Fruit fly (Drosophila melanogaster) whole organism, embryonic: ENCODE results near the gene TwdlE.

Experiments used
- Asciz ChIP-seq: fragments of 200-800 bp; sonication (Bioruptor generic); optimal IDR thresholded peaks from 2 replicates; lab custom pipeline; 2017; ENCODE audit warnings: missing biosample characterization, mild to moderate bottlenecking, missing genetic modification characterization, missing genetic modification reagents
- Blimp-1 ChIP-seq: fragments of 200-800 bp; sonication (Bioruptor generic); optimal IDR thresholded peaks from 3 replicates; lab custom pipeline; 2018; ENCODE audit warnings: missing biosample characterization, missing genetic modification characterization, mild to moderate bottlenecking, moderate library complexity, missing genetic modification reagents
- CG10462 ChIP-seq: fragments of 200-800 bp; sonication (Bioruptor generic); optimal IDR thresholded peaks from 2 replicates; lab custom pipeline; 2016; ENCODE audit warnings: missing biosample characterization, missing genetic modification characterization
- CG10654 ChIP-seq: fragments of 200-800 bp; sonication (Bioruptor generic); optimal IDR thresholded peaks from 2 replicates; lab custom pipeline; 2016; ENCODE audit warnings: missing biosample characterization, missing genetic modification characterization
- CG11504 ChIP-seq: fragments of 200-800 bp; sonication (Bioruptor generic); optimal IDR thresholded peaks from 3 replicates; lab custom pipeline; 2019; ENCODE audit warnings: missing biosample characterization, mild to moderate bottlenecking, missing genetic modification characterization, moderate library complexity
- CG12071 ChIP-seq: fragments of 200-800 bp; sonication (Bioruptor generic); optimal IDR thresholded peaks from 3 replicates; lab custom pipeline; 2018; ENCODE audit warnings: missing biosample characterization, mild to moderate bottlenecking, missing genetic modification characterization
- CG12769 ChIP-seq: fragments of 200-800 bp; sonication (Bioruptor generic); optimal IDR thresholded peaks from 2 replicates; lab custom pipeline; 2019; ENCODE audit warnings: missing biosample characterization, mild to moderate bottlenecking, missing genetic modification characterization, moderate library complexity
- CG13123 ChIP-seq: fragments of 200-800 bp; sonication (Bioruptor generic); optimal IDR thresholded peaks from 2 replicates; lab custom pipeline; 2016; ENCODE audit warnings: missing biosample characterization, missing genetic modification characterization
- CG13894 ChIP-seq: fragments of 200-800 bp; sonication (Bioruptor generic); optimal IDR thresholded peaks from 3 replicates; lab custom pipeline; 2018; ENCODE audit warnings: missing biosample characterization, mild to moderate bottlenecking, missing genetic modification characterization, moderate library complexity
- CG15601 ChIP-seq: fragments of 200-800 bp; sonication (Bioruptor generic); optimal IDR thresholded peaks from 3 replicates; lab custom pipeline; 2019; ENCODE audit warnings: missing biosample characterization, mild to moderate bottlenecking, missing genetic modification characterization, moderate library complexity
- CG17359 ChIP-seq: fragments of 200-800 bp; sonication (Bioruptor generic); optimal IDR thresholded peaks from 3 replicates; lab custom pipeline; 2018; ENCODE audit warnings: missing biosample characterization, mild to moderate bottlenecking, missing genetic modification characterization, moderate library complexity
- CG17829 ChIP-seq: fragments of 200-800 bp; optimal IDR thresholded peaks from 2 replicates; lab custom pipeline; 2019; ENCODE audit warnings: missing biosample characterization, mild to moderate bottlenecking, missing genetic modification characterization, moderate library complexity
- CG2202 ChIP-seq: fragments of 200-800 bp; sonication (Bioruptor generic); optimal IDR thresholded peaks from 2 replicates; lab custom pipeline; 2018; ENCODE audit warnings: missing biosample characterization, mild to moderate bottlenecking, missing genetic modification characterization
- CG2875 ChIP-seq: fragments of 200-800 bp; sonication (Bioruptor generic); optimal IDR thresholded peaks from 2 replicates; lab custom pipeline; 2017; ENCODE audit warnings: missing biosample characterization, mild to moderate bottlenecking, missing genetic modification characterization, missing genetic modification reagents
- CG31224 ChIP-seq: fragments of 200-800 bp; sonication (Bioruptor generic); IDR thresholded peaks from 2 replicates; pipeline ENCODE4 v1.3.6; 2022; ENCODE audit warnings: missing biosample characterization, missing genetic modification characterization
- CG34422 ChIP-seq: fragments of 200-800 bp; sonication (Bioruptor generic); IDR thresholded peaks from 3 replicates; pipeline ENCODE4 v1.3.6; 2022; ENCODE audit warnings: missing biosample characterization, missing genetic modification characterization
- CG5180 ChIP-seq: fragments of 200-800 bp; sonication (Bioruptor generic); optimal IDR thresholded peaks from 3 replicates; lab custom pipeline; 2017; ENCODE audit warnings: missing biosample characterization, missing genetic modification characterization, mild to moderate bottlenecking, moderate library complexity, missing genetic modification reagents
- CG5245 ChIP-seq: fragments of 200-800 bp; sonication (Bioruptor generic); optimal IDR thresholded peaks from 3 replicates; lab custom pipeline; 2016; ENCODE audit warnings: missing biosample characterization, missing genetic modification characterization
- CG6689 ChIP-seq: fragments of 200-800 bp; sonication (Bioruptor generic); IDR thresholded peaks from 2 replicates; pipeline ENCODE4 v1.3.6; 2022; ENCODE audit warnings: missing biosample characterization, missing genetic modification characterization
- CG7987 ChIP-seq: fragments of 200-800 bp; sonication (Bioruptor generic); optimal IDR thresholded peaks from 2 replicates; lab custom pipeline; 2018; ENCODE audit warnings: missing biosample characterization, mild to moderate bottlenecking, missing genetic modification characterization, moderate library complexity
- CG8290 ChIP-seq, 3 experiments: fragments of 200-800 bp; sonication (Bioruptor generic); optimal IDR thresholded peaks; 2 replicates each; lab custom pipeline; 2016 to 2019; ENCODE audit warnings: missing biosample characterization in 3 of 3, missing genetic modification characterization in 3 of 3, mild to moderate bottlenecking in 2 of 3, moderate library complexity in 1 of 3
- CHES-1-like ChIP-seq: fragments of 200-800 bp; sonication (Bioruptor generic); optimal IDR thresholded peaks from 2 replicates; lab custom pipeline; 2016; ENCODE audit warnings: missing biosample characterization, missing genetic modification characterization
- Hr78 ChIP-seq, 2 experiments: fragments of 200-800 bp in 1 of 2; fragments of >200 bp in 1 of 2; sonication (Bioruptor generic) in 1 of 2; optimal IDR thresholded peaks; 2 replicates each; lab custom pipeline; 2017 to 2019; ENCODE audit warnings: missing biosample characterization in 2 of 2, missing genetic modification characterization in 2 of 2, mild to moderate bottlenecking in 1 of 2, moderate library complexity in 1 of 2
- Meics ChIP-seq: fragments of 200-800 bp; sonication (Bioruptor generic); optimal IDR thresholded peaks from 2 replicates; lab custom pipeline; 2017; ENCODE audit warnings: missing biosample characterization, mild to moderate bottlenecking, missing genetic modification characterization
- Sin3A ChIP-seq: fragments of >200 bp; optimal IDR thresholded peaks from 2 replicates; lab custom pipeline; 2018
- Vsx1 ChIP-seq: fragments of 200-800 bp; sonication (Bioruptor generic); optimal IDR thresholded peaks from 2 replicates; lab custom pipeline; 2017; ENCODE audit warnings: missing biosample characterization, mild to moderate bottlenecking, missing genetic modification characterization, missing genetic modification reagents
- bigmax ChIP-seq: fragments of 200-800 bp; sonication (Bioruptor generic); optimal IDR thresholded peaks from 2 replicates; lab custom pipeline; 2018; ENCODE audit warnings: missing biosample characterization, mild to moderate bottlenecking, missing genetic modification characterization
- cg ChIP-seq: fragments of 200-800 bp; sonication (Bioruptor generic); optimal IDR thresholded peaks from 3 replicates; lab custom pipeline; 2019; ENCODE audit warnings: missing biosample characterization, mild to moderate bottlenecking, missing genetic modification characterization, moderate library complexity
- chinmo ChIP-seq: fragments of 200-800 bp; sonication (Bioruptor generic); IDR thresholded peaks from 4 replicates; pipeline ENCODE4 v1.3.6; 2022; ENCODE audit warnings: missing biosample characterization, missing genetic modification characterization; ENCODE audit not compliant: partially characterized antibody
- corto ChIP-seq: fragments of 200-800 bp; sonication (Bioruptor generic); optimal IDR thresholded peaks from 2 replicates; lab custom pipeline; 2016; ENCODE audit warnings: missing biosample characterization, mild to moderate bottlenecking, missing genetic modification characterization, moderate library complexity
- crol ChIP-seq: fragments of 200-800 bp; sonication (Bioruptor generic); IDR thresholded peaks from 2 replicates; pipeline ENCODE4 v1.3.6; 2022; ENCODE audit warnings: missing biosample characterization, missing genetic modification characterization
- dmrt99B ChIP-seq: fragments of 200-800 bp; sonication (Bioruptor generic); optimal IDR thresholded peaks from 2 replicates; lab custom pipeline; 2018; ENCODE audit warnings: missing biosample characterization, mild to moderate bottlenecking, missing genetic modification characterization, moderate library complexity
- dpn ChIP-seq, 2 experiments: fragments of 200-800 bp; sonication (Bioruptor generic); optimal IDR thresholded peaks; 3 replicates each; lab custom pipeline; 2016; ENCODE audit warnings: missing biosample characterization in 2 of 2, missing genetic modification characterization in 2 of 2
- exex ChIP-seq: fragments of 200-800 bp; sonication (Bioruptor generic); optimal IDR thresholded peaks from 4 replicates; lab custom pipeline; 2018; ENCODE audit warnings: missing biosample characterization, mild to moderate bottlenecking, missing genetic modification characterization, moderate library complexity
- gcm ChIP-seq: fragments of 200-800 bp; sonication (Bioruptor generic); optimal IDR thresholded peaks from 2 replicates; lab custom pipeline; 2019; ENCODE audit warnings: missing biosample characterization, mild to moderate bottlenecking, missing genetic modification characterization, moderate library complexity
- nom ChIP-seq: fragments of 200-800 bp; sonication (Bioruptor generic); optimal IDR thresholded peaks from 2 replicates; lab custom pipeline; 2017; ENCODE audit warnings: missing biosample characterization, missing genetic modification characterization, mild to moderate bottlenecking, moderate library complexity, missing genetic modification reagents
- repo ChIP-seq: fragments of 200-800 bp; sonication (Bioruptor generic); optimal IDR thresholded peaks from 2 replicates; lab custom pipeline; 2016; ENCODE audit warnings: missing biosample characterization, missing genetic modification characterization
- rib ChIP-seq: fragments of 200-800 bp; sonication (Bioruptor generic); IDR thresholded peaks from 2 replicates; pipeline ENCODE4 v1.3.6; 2022; ENCODE audit warnings: missing biosample characterization, missing genetic modification characterization
- salm ChIP-seq: fragments of 200-800 bp; sonication (Bioruptor generic); optimal IDR thresholded peaks from 2 replicates; lab custom pipeline; 2018; ENCODE audit warnings: missing biosample characterization, mild to moderate bottlenecking, missing genetic modification characterization
- scrt ChIP-seq: fragments of 200-800 bp; sonication (Bioruptor generic); optimal IDR thresholded peaks from 2 replicates; lab custom pipeline; 2018; ENCODE audit warnings: missing biosample characterization, mild to moderate bottlenecking, missing genetic modification characterization, moderate library complexity
- sens ChIP-seq: fragments of 200-800 bp; sonication (Bioruptor generic); peaks from one replicate; lab custom pipeline; 2016; ENCODE audit warnings: missing biosample characterization, missing genetic modification characterization
- so ChIP-seq: fragments of 200-800 bp; sonication (Bioruptor generic); IDR thresholded peaks from 3 replicates; pipeline ENCODE4 v1.3.6; 2022; ENCODE audit warnings: missing biosample characterization, missing genetic modification characterization
- sqz ChIP-seq: fragments of 200-800 bp; sonication (Bioruptor generic); optimal IDR thresholded peaks from 3 replicates; lab custom pipeline; 2018; ENCODE audit warnings: missing biosample characterization, mild to moderate bottlenecking, missing genetic modification characterization
- tna ChIP-seq: fragments of 200-800 bp; sonication (Bioruptor generic); IDR thresholded peaks from 2 replicates; pipeline ENCODE4 v1.3.6; 2022; ENCODE audit warnings: missing biosample characterization, missing genetic modification characterization; ENCODE audit not compliant: partially characterized antibody
- trem ChIP-seq: fragments of 200-800 bp; optimal IDR thresholded peaks from 3 replicates; lab custom pipeline; 2019; ENCODE audit warnings: missing biosample characterization, mild to moderate bottlenecking, missing genetic modification characterization, moderate library complexity
- vvl ChIP-seq: fragments of 200-800 bp; sonication (Bioruptor generic); IDR thresholded peaks from 2 replicates; pipeline ENCODE4 v1.3.6; 2022; ENCODE audit warnings: missing biosample characterization, missing genetic modification characterization
- wek ChIP-seq: fragments of 200-800 bp; sonication (Bioruptor generic); optimal IDR thresholded peaks from 3 replicates; lab custom pipeline; 2018; ENCODE audit warnings: missing biosample characterization, mild to moderate bottlenecking, missing genetic modification characterization, moderate library complexity

The TwdlE gene

DNA sequence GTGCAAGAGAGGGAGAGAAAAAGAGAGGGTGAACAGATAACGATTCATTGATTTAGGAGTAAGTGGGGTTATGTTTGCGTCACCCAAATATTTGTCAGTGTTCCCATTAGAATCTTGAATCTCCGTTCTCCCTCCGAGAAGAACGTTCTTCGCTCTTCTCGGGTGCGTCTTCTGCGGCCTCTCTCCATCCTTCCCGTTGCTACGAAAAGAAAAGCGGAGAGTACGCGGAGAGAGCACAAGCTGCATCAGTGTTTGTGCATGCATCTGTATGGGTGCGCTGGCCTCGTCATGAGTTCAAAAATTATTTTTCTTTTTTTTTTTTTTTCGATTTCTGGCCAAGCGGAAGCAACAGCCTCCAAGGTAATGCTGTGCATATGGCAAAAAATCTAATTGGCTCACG lies 31.7 kb downstream of the TwdlE start (continued):
- TF ChIP-seq CG8290 (GFP tag; optimal IDR thresholded peaks at IDR 0.05; lab: Kevin White, UChicago): no peak
- TF ChIP-seq CG8290 (tag; optimal IDR thresholded peaks at IDR 0.05; lab: Kevin White, UChicago): peak in 1 of 2 experiments; percentile 45
- peak; percentile 46 for TF ChIP-seq Asciz
- TF ChIP-seq tna: no peak
- TF ChIP-seq CG5245 (GFP tag; lab: Kevin White, UChicago): no peak
- TF ChIP-seq salm (tag; lab: Kevin White, UChicago): peak; percentile 33
- TF ChIP-seq CG17829 (tag; lab: Kevin White, UChicago): no peak
- TF ChIP-seq exex (tag; lab: Kevin White, UChicago): no peak
- no peak for TF ChIP-seq Vsx1
- TF ChIP-seq CG2202: no peak
- peak; percentile 19; the same call in 1 of the 3 replicates for TF ChIP-seq CG34422 (GFP tag; lab: Robert Waterston, UW)
- peak; percentile 47 for TF ChIP-seq gcm (GFP tag; lab: Kevin White, UChicago)
- TF ChIP-seq dmrt99B (tag; lab: Kevin White, UChicago): no peak
- TF ChIP-seq CG11504 (tag; lab: Kevin White, UChicago): peak; percentile 1
- TF ChIP-seq crol: peak; percentile 28; the same call in 1 of the 2 replicates
- TF ChIP-seq CG10654 (GFP tag; lab: Kevin White, UChicago): no peak
- peak; percentile 2 for TF ChIP-seq Meics (GFP tag; lab: Kevin White, UChicago)
- peak; percentile 96 for TF ChIP-seq bigmax
- TF ChIP-seq sens (GFP tag; lab: Kevin White, UChicago): peak; percentile 69
- TF ChIP-seq vvl (GFP tag; lab: Robert Waterston, UW): 0 out of 2 replicates have a peak, but pooled peaks have one; percentile 51
- TF ChIP-seq CG10462 (GFP tag; lab: Kevin White, UChicago): no peak
- peak; percentile 13 for TF ChIP-seq CG2875 (GFP tag; lab: Kevin White, UChicago)
- TF ChIP-seq CG13123 (GFP tag; lab: Kevin White, UChicago): no peak
- TF ChIP-seq nom: peak; percentile 8
- peak; percentile 21 for TF ChIP-seq wek (GFP tag; lab: Kevin White, UChicago)
- no peak for TF ChIP-seq dpn (GFP tag; optimal IDR thresholded peaks at IDR 0.05; lab: Kevin White, UChicago)
- no peak for TF ChIP-seq CG31224 (GFP tag; lab: Robert Waterston, UW)
- peak; percentile 29 for TF ChIP-seq repo (GFP tag; lab: Kevin White, UChicago)
- TF ChIP-seq CG5180: peak; percentile 31
- peak; percentile 17 for TF ChIP-seq sqz (GFP tag; lab: Kevin White, UChicago)
- peak; percentile 80; the same call in 2 of the 4 replicates for TF ChIP-seq chinmo
- peak; percentile 1 for TF ChIP-seq trem (tag; lab: Kevin White, UChicago)
- TF ChIP-seq so: peak; percentile 24; the same call in 1 of the 3 replicates
- no peak for TF ChIP-seq CG13894 (tag; lab: Kevin White, UChicago)
- TF ChIP-seq CG12071 (GFP tag; lab: Kevin White, UChicago): peak; percentile 37
- TF ChIP-seq Blimp-1 (GFP tag; lab: Kevin White, UChicago): peak; percentile 16
- peak in 1 of 2 experiments; percentile 43 for TF ChIP-seq Hr78 (GFP tag; optimal IDR thresholded peaks at IDR 0.05; lab: Kevin White, UChicago)
- peak; percentile 38 for TF ChIP-seq CG7987 (GFP tag; lab: Kevin White, UChicago)
- peak; percentile 47; the same call in 1 of the 2 replicates for TF ChIP-seq CG6689 (GFP tag; lab: Robert Waterston, UW)
- TF ChIP-seq CHES-1-like (GFP tag; lab: Kevin White, UChicago): peak; percentile 14
- TF ChIP-seq Sin3A (lab: Kevin White, UChicago): no peak
- TF ChIP-seq cg: peak; percentile 70
- peak; percentile 68 for TF ChIP-seq CG12769
- peak; percentile 7 for TF ChIP-seq scrt (GFP tag; lab: Kevin White, UChicago)
- TF ChIP-seq corto: peak; percentile 7
- TF ChIP-seq rib (GFP tag; lab: Robert Waterston, UW): 0 out of 2 replicates have a peak, but pooled peaks have one; percentile 45
- no peak for TF ChIP-seq CG15601 (tag; lab: Kevin White, UChicago)
- peak; percentile 38 for TF ChIP-seq CG17359
- TF ChIP-seq, all 482 proteins: peak for 64
